Worm (Caenorhabditis elegans): ENCODE results near the gene F09F9.3.

- TF ChIP-seq flt-1 (GFP tag; IDR thresholded peaks at IDR 0.05) = no peak
- no peak for TF ChIP-seq ama-1 (optimal IDR thresholded peaks at IDR 0.05)
- no peak for TF ChIP-seq tbx-11 (GFP tag; IDR thresholded peaks at IDR 0.05)
- no peak for TF ChIP-seq ceh-13 (GFP tag; optimal IDR thresholded peaks at IDR 0.05)
- TF ChIP-seq tbx-37 (GFP tag; conservative IDR thresholded peaks at IDR 0.05) = no peak
- no peak for TF ChIP-seq B0310.2 (tag; optimal IDR thresholded peaks at IDR 0.05)
Observed at ce11 chrX:4167150-4167549, 46.3 kb upstream of the F09F9.3 start, which contains the start of gene ZK470.14.
